Worm (Caenorhabditis elegans) whole organism, midembryonic: ENCODE measurements around the gene eppl-1.

Experiments used
- cog-1 ChIP-seq: sonication (generic microtip); optimal IDR thresholded peaks from 2 replicates; lab custom pipeline; 2016; ENCODE audit warnings: missing genetic modification characterization, missing compliant biosample characterization
- flt-1 ChIP-seq: fragments of 200-800 bp; sonication (Bioruptor generic); IDR thresholded peaks from 2 replicates; pipeline ENCODE4 v1.3.6; 2022; ENCODE audit warnings: missing genetic modification characterization, missing compliant biosample characterization
- klf-2 ChIP-seq: fragments of 200-800 bp; sonication (Bioruptor generic); conservative IDR thresholded peaks from 2 replicates; pipeline ENCODE4 v1.3.6; 2022; ENCODE audit warnings: missing genetic modification reagents, missing genetic modification characterization, missing compliant biosample characterization
- tab-1 ChIP-seq: fragments of 200-800 bp; sonication (Bioruptor generic); IDR thresholded peaks from 2 replicates; pipeline ENCODE4 v1.3.6; 2022; ENCODE audit warnings: missing genetic modification characterization, missing compliant biosample characterization

- no peak for TF ChIP-seq flt-1
- no peak for TF ChIP-seq cog-1 (tag; lab: Kevin White, UChicago)
- TF ChIP-seq tab-1: no peak
- no peak for TF ChIP-seq klf-2
These were observed 10.8 kb upstream of the eppl-1 start for ce11 chrIV:8462376-8462775.
